Fruit fly (Drosophila melanogaster) whole organism, embryonic: ENCODE results near the gene CG13407.

Source experiments
- Ada2b ChIP-seq: fragments of 200-800 bp; sonication (Bioruptor generic); IDR thresholded peaks from 2 replicates; pipeline ENCODE4 v1.3.6; 2022; ENCODE audit warnings: missing biosample characterization, missing genetic modification characterization
- Blimp-1 ChIP-seq: fragments of 200-800 bp; sonication (Bioruptor generic); optimal IDR thresholded peaks from 3 replicates; lab custom pipeline; 2018; ENCODE audit warnings: missing biosample characterization, missing genetic modification characterization, mild to moderate bottlenecking, moderate library complexity, missing genetic modification reagents
- CG12299 ChIP-seq: fragments of 200-800 bp; sonication (Bioruptor generic); optimal IDR thresholded peaks from 2 replicates; lab custom pipeline; 2018; ENCODE audit warnings: missing biosample characterization, mild to moderate bottlenecking, missing genetic modification characterization
- CG12391 ChIP-seq: fragments of 200-800 bp; sonication (Bioruptor generic); optimal IDR thresholded peaks from 3 replicates; lab custom pipeline; 2018; ENCODE audit warnings: missing biosample characterization, mild to moderate bottlenecking, missing genetic modification characterization, moderate library complexity
- CG13296 ChIP-seq: fragments of 200-800 bp; sonication (Bioruptor generic); optimal IDR thresholded peaks from 3 replicates; lab custom pipeline; 2018; ENCODE audit warnings: missing biosample characterization, mild to moderate bottlenecking, missing genetic modification characterization
- CG13894 ChIP-seq: fragments of 200-800 bp; sonication (Bioruptor generic); optimal IDR thresholded peaks from 3 replicates; lab custom pipeline; 2018; ENCODE audit warnings: missing biosample characterization, mild to moderate bottlenecking, missing genetic modification characterization, moderate library complexity
- CG14441 ChIP-seq: fragments of 200-800 bp; sonication (Bioruptor generic); IDR thresholded peaks from 2 replicates; pipeline ENCODE4 v1.3.6; 2022; ENCODE audit warnings: missing biosample characterization, missing genetic modification characterization
- CG1603 ChIP-seq: fragments of 200-800 bp; sonication (Bioruptor generic); optimal IDR thresholded peaks from 2 replicates; lab custom pipeline; 2019; ENCODE audit warnings: missing biosample characterization, mild to moderate bottlenecking, missing genetic modification characterization, moderate library complexity
- CG17186 ChIP-seq: fragments of 200-800 bp; sonication (Bioruptor generic); optimal IDR thresholded peaks from 3 replicates; lab custom pipeline; 2017; ENCODE audit warnings: missing biosample characterization, missing genetic modification reagents, missing genetic modification characterization
- CG17359 ChIP-seq: fragments of 200-800 bp; sonication (Bioruptor generic); optimal IDR thresholded peaks from 3 replicates; lab custom pipeline; 2018; ENCODE audit warnings: missing biosample characterization, mild to moderate bottlenecking, missing genetic modification characterization, moderate library complexity
- CG17612 ChIP-seq: fragments of 200-800 bp; sonication (Bioruptor generic); IDR thresholded peaks from 2 replicates; pipeline ENCODE4 v1.3.6; 2022; ENCODE audit warnings: missing biosample characterization, missing genetic modification characterization
- CG17802 ChIP-seq: fragments of 200-800 bp; sonication (Bioruptor generic); optimal IDR thresholded peaks from 2 replicates; lab custom pipeline; 2018; ENCODE audit warnings: missing biosample characterization, mild to moderate bottlenecking, missing genetic modification characterization, moderate library complexity
- CG1792 ChIP-seq: fragments of 200-800 bp; sonication (Bioruptor generic); optimal IDR thresholded peaks from 2 replicates; lab custom pipeline; 2016; ENCODE audit warnings: missing biosample characterization, missing genetic modification characterization
- CG1832 ChIP-seq: fragments of 200-800 bp; sonication (Bioruptor generic); optimal IDR thresholded peaks from 2 replicates; lab custom pipeline; 2017; ENCODE audit warnings: missing biosample characterization, mild to moderate bottlenecking, missing genetic modification characterization, inconsistent platforms
- CG30431 ChIP-seq: fragments of 200-800 bp; sonication (Bioruptor generic); optimal IDR thresholded peaks from 2 replicates; lab custom pipeline; 2017; ENCODE audit warnings: missing biosample characterization, missing genetic modification characterization
- CG32767 ChIP-seq: fragments of 200-800 bp; sonication (Bioruptor generic); IDR thresholded peaks from 2 replicates; pipeline ENCODE4 v1.3.6; 2022; ENCODE audit warnings: missing biosample characterization, missing genetic modification characterization
- CG3407 ChIP-seq: fragments of 200-800 bp; sonication (Bioruptor generic); optimal IDR thresholded peaks from 2 replicates; lab custom pipeline; 2018; ENCODE audit warnings: missing biosample characterization, mild to moderate bottlenecking, missing genetic modification characterization
- CG4404 ChIP-seq: fragments of 200-800 bp; sonication (Bioruptor generic); IDR thresholded peaks from 2 replicates; pipeline ENCODE4 v1.3.6; 2022; ENCODE audit warnings: missing biosample characterization, missing genetic modification characterization
- CG4424 ChIP-seq: fragments of 200-800 bp; sonication (Bioruptor generic); optimal IDR thresholded peaks from 3 replicates; lab custom pipeline; 2016; ENCODE audit warnings: missing biosample characterization, missing genetic modification characterization
- CG6791 ChIP-seq: fragments of 200-800 bp; sonication (Bioruptor generic); IDR thresholded peaks from 3 replicates; pipeline ENCODE4 v1.3.6; 2022; ENCODE audit warnings: missing biosample characterization, missing genetic modification characterization; ENCODE audit not compliant: partially characterized antibody
- CG6854 ChIP-seq: fragments of 200-800 bp; sonication (Bioruptor generic); optimal IDR thresholded peaks from 3 replicates; lab custom pipeline; 2017; ENCODE audit warnings: missing biosample characterization, mild to moderate bottlenecking, missing genetic modification characterization
- CG8388 ChIP-seq: fragments of 200-800 bp; sonication (Bioruptor generic); optimal IDR thresholded peaks from 2 replicates; lab custom pipeline; 2019; ENCODE audit warnings: missing biosample characterization, mild to moderate bottlenecking, missing genetic modification characterization, moderate library complexity
- GATAe ChIP-seq: fragments of 200-800 bp; sonication (Bioruptor generic); conservative IDR thresholded peaks from 2 replicates; pipeline ENCODE4 v1.3.6; 2022; ENCODE audit warnings: missing biosample characterization, missing genetic modification characterization
- Gsc ChIP-seq: fragments of 200-800 bp; sonication (Bioruptor generic); IDR thresholded peaks from 2 replicates; pipeline ENCODE4 v1.3.6; 2022; ENCODE audit warnings: missing biosample characterization, missing genetic modification characterization
- HLH3B ChIP-seq: fragments of 200-800 bp; sonication (Bioruptor generic); IDR thresholded peaks from 2 replicates; pipeline ENCODE4 v1.3.6; 2022; ENCODE audit warnings: missing biosample characterization, missing genetic modification characterization
- HLH54F ChIP-seq: fragments of 200-800 bp; sonication (Bioruptor generic); optimal IDR thresholded peaks from 3 replicates; lab custom pipeline; 2016; ENCODE audit warnings: missing biosample characterization, missing genetic modification characterization
- Nf-YC ChIP-seq: fragments of 200-800 bp; optimal IDR thresholded peaks from 3 replicates; lab custom pipeline; 2019; ENCODE audit warnings: missing biosample characterization, mild to moderate bottlenecking, missing genetic modification characterization, moderate library complexity
- Sox100B ChIP-seq: fragments of 200-800 bp; sonication (Bioruptor generic); optimal IDR thresholded peaks from 3 replicates; lab custom pipeline; 2018; ENCODE audit warnings: missing biosample characterization, mild to moderate bottlenecking, missing genetic modification characterization
- TFAM ChIP-seq: fragments of 200-800 bp; sonication (Bioruptor generic); optimal IDR thresholded peaks from 2 replicates; lab custom pipeline; 2017; ENCODE audit warnings: missing biosample characterization, missing genetic modification characterization, inconsistent platforms
- aop ChIP-seq: fragments of 200-800 bp; sonication (Bioruptor generic); IDR thresholded peaks from 2 replicates; pipeline ENCODE4 v1.3.6; 2022; ENCODE audit warnings: missing biosample characterization, missing genetic modification characterization
- cas ChIP-seq: fragments of 200-800 bp; sonication (Bioruptor generic); IDR thresholded peaks from 2 replicates; pipeline ENCODE4 v1.3.6; 2022; ENCODE audit warnings: missing biosample characterization, missing genetic modification characterization
- chm ChIP-seq: fragments of 200-800 bp; sonication (Bioruptor generic); IDR thresholded peaks from 2 replicates; pipeline ENCODE4 v1.3.6; 2022; ENCODE audit warnings: missing biosample characterization, missing genetic modification characterization
- croc ChIP-seq: fragments of 200-800 bp; sonication (Bioruptor generic); conservative IDR thresholded peaks from 3 replicates; pipeline ENCODE4 v1.3.6; 2022; ENCODE audit warnings: missing biosample characterization, missing genetic modification characterization
- eyg ChIP-seq: fragments of 200-800 bp; sonication (Bioruptor generic); optimal IDR thresholded peaks from 3 replicates; lab custom pipeline; 2016; ENCODE audit warnings: missing biosample characterization, missing genetic modification characterization
- grau ChIP-seq: fragments of 200-800 bp; optimal IDR thresholded peaks from 3 replicates; lab custom pipeline; 2019; ENCODE audit warnings: missing biosample characterization, mild to moderate bottlenecking, missing genetic modification characterization, moderate library complexity
- hkb ChIP-seq, 2 experiments: fragments of 200-800 bp in 1 of 2; fragments of >200 bp in 1 of 2; sonication (Bioruptor generic) in 1 of 2; IDR thresholded peaks in 1 of 2; optimal IDR thresholded peaks in 1 of 2; 2 replicates each; pipeline versions ENCODE4 v1.3.6 to Lab custom; 2017 to 2022; ENCODE audit warnings: missing biosample characterization in 1 of 2, missing genetic modification characterization in 1 of 2
- ind ChIP-seq: fragments of 200-800 bp; sonication (Bioruptor generic); optimal IDR thresholded peaks from 3 replicates; lab custom pipeline; 2016; ENCODE audit warnings: missing biosample characterization, missing genetic modification characterization
- ken ChIP-seq: fragments of 200-800 bp; sonication (Bioruptor generic); IDR thresholded peaks from 3 replicates; pipeline ENCODE4 v1.3.6; 2022; ENCODE audit warnings: missing biosample characterization, missing genetic modification characterization
- klu ChIP-seq: fragments of 200-800 bp; sonication (Bioruptor generic); IDR thresholded peaks from 2 replicates; pipeline ENCODE4 v1.3.6; 2022; ENCODE audit warnings: missing biosample characterization, missing genetic modification characterization
- luna ChIP-seq: fragments of 200-800 bp; sonication (Bioruptor generic); optimal IDR thresholded peaks from 2 replicates; lab custom pipeline; 2016; ENCODE audit warnings: missing biosample characterization, missing genetic modification characterization
- mam ChIP-seq: fragments of 200-800 bp; sonication (Bioruptor generic); optimal IDR thresholded peaks from 3 replicates; lab custom pipeline; 2016; ENCODE audit warnings: missing biosample characterization, missing genetic modification characterization
- p53 ChIP-seq: fragments of 200-800 bp; sonication (Bioruptor generic); optimal IDR thresholded peaks from 2 replicates; lab custom pipeline; 2016; ENCODE audit warnings: missing biosample characterization, missing genetic modification characterization
- pita ChIP-seq: fragments of 200-800 bp; sonication (Bioruptor generic); optimal IDR thresholded peaks from 2 replicates; lab custom pipeline; 2017; ENCODE audit warnings: missing biosample characterization, mild to moderate bottlenecking, missing genetic modification characterization
- ro ChIP-seq: fragments of 200-800 bp; sonication (Bioruptor generic); IDR thresholded peaks from 2 replicates; pipeline ENCODE4 v1.3.6; 2022; ENCODE audit warnings: missing biosample characterization, missing genetic modification characterization
- sc ChIP-seq, 3 experiments: fragments of >200 bp in 2 of 3; fragments of 200-800 bp in 1 of 3; sonication (Bioruptor generic) in 1 of 3; optimal IDR thresholded peaks; 2 replicates in 2 of 3; 3 replicates in 1 of 3; lab custom pipeline; 2017; ENCODE audit warnings: mild to moderate bottlenecking in 1 of 3, missing biosample characterization in 1 of 3, missing genetic modification characterization in 1 of 3, missing genetic modification reagents in 1 of 3
- sim ChIP-seq: fragments of 200-800 bp; sonication (Bioruptor generic); IDR thresholded peaks from 2 replicates; pipeline ENCODE4 v1.3.6; 2022; ENCODE audit warnings: missing biosample characterization, missing genetic modification characterization
- stwl ChIP-seq: fragments of 200-800 bp; sonication (Bioruptor generic); optimal IDR thresholded peaks from 3 replicates; lab custom pipeline; 2018; ENCODE audit warnings: missing biosample characterization, mild to moderate bottlenecking, missing genetic modification characterization, moderate library complexity
- tin ChIP-seq: fragments of 200-800 bp; sonication (Bioruptor generic); optimal IDR thresholded peaks from 3 replicates; lab custom pipeline; 2016; ENCODE audit warnings: missing biosample characterization, missing genetic modification characterization
- tup ChIP-seq: fragments of 200-800 bp; sonication (Bioruptor generic); optimal IDR thresholded peaks from 2 replicates; lab custom pipeline; 2016; ENCODE audit warnings: missing biosample characterization, mild to moderate bottlenecking, missing genetic modification characterization, moderate library complexity
- wek ChIP-seq: fragments of 200-800 bp; sonication (Bioruptor generic); optimal IDR thresholded peaks from 3 replicates; lab custom pipeline; 2018; ENCODE audit warnings: missing biosample characterization, mild to moderate bottlenecking, missing genetic modification characterization, moderate library complexity
- yki ChIP-seq: fragments of >200 bp; optimal IDR thresholded peaks from 3 replicates; lab custom pipeline; 2018

The CG13407 gene

DNA sequence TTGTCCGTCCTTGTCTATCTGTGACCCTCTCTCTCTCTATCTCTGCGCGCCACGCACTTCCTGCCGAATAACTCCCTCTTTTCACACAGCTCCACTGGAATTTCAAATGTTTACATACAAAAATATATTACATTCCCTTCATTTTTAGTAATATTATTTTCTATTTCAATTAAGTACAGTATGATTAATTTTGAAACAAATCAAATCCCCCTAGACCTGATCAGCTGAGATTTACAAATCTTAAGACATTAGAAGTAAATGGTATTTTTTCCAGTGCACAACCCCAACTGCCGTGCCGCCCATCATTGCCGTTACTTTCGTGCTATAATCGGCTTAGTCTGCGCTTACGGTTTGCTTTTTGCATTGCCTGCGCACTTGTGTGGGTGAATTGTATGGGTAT is 5.1 kb downstream of the CG13407 start (continued):
- TF ChIP-seq CG12299 (tag; lab: Kevin White, UChicago) (no peak), CG1792 (GFP tag; lab: Kevin White, UChicago) (no peak), CG3407 (GFP tag; lab: Kevin White, UChicago) (no peak), CG17802 (tag; lab: Kevin White, UChicago) (no peak), yki (lab: Kevin White, UChicago) (no peak), CG4404 (no peak), CG6854 (GFP tag; lab: Kevin White, UChicago) (peak; percentile 55), GATAe (GFP tag; lab: Robert Waterston, UW) (no peak), Ada2b (GFP tag; lab: Robert Waterston, UW) (peak; percentile 50; the same call in 1 of the 2 replicates), CG17186 (GFP tag; lab: Kevin White, UChicago) (no peak), Sox100B (GFP tag; lab: Kevin White, UChicago) (peak; percentile 38), croc (GFP tag; lab: Robert Waterston, UW) (no peak), CG6791 (GFP tag; lab: Robert Waterston, UW) (no peak), CG13894 (tag; lab: Kevin White, UChicago) (no peak), aop (GFP tag; lab: Robert Waterston, UW) (no peak), pita (GFP tag; lab: Kevin White, UChicago) (no peak), Blimp-1 (GFP tag; lab: Kevin White, UChicago) (no peak), CG17359 (tag; lab: Kevin White, UChicago) (no peak), HLH3B (peak; percentile 55; the same call in 1 of the 2 replicates), cas (GFP tag; lab: Robert Waterston, UW) (no peak), ken (GFP tag; lab: Robert Waterston, UW) (no peak), CG8388 (GFP tag; lab: Kevin White, UChicago) (peak; percentile 30), wek (GFP tag; lab: Kevin White, UChicago) (no peak), sc (optimal IDR thresholded peaks at IDR 0.05; lab: Kevin White, UChicago) (no peak), sc (GFP tag; optimal IDR thresholded peaks at IDR 0.05; lab: Kevin White, UChicago) (no peak), HLH54F (GFP tag; lab: Kevin White, UChicago) (peak; percentile 2), CG30431 (GFP tag; lab: Kevin White, UChicago) (no peak), eyg (GFP tag; lab: Kevin White, UChicago) (no peak), chm (GFP tag; lab: Robert Waterston, UW) (peak; percentile 40; the same call in 1 of the 2 replicates), mam (no peak), CG14441 (peak; percentile 11; the same call in 1 of the 2 replicates), CG1603 (tag; lab: Kevin White, UChicago) (peak; percentile 59), tin (GFP tag; lab: Kevin White, UChicago) (peak; percentile 36), CG13296 (GFP tag; lab: Kevin White, UChicago) (peak; percentile 71), stwl (tag; lab: Kevin White, UChicago) (no peak), sim (GFP tag; lab: Robert Waterston, UW) (no peak), CG1832 (GFP tag; lab: Kevin White, UChicago) (no peak), grau (tag; lab: Kevin White, UChicago) (no peak), TFAM (no peak), ind (GFP tag; lab: Kevin White, UChicago) (peak; percentile 78), ro (GFP tag; lab: Robert Waterston, UW) (no peak), hkb (optimal IDR thresholded peaks at IDR 0.05; lab: Kevin White, UChicago) (no peak), hkb (GFP tag; IDR thresholded peaks at IDR 0.05; lab: Robert Waterston, UW) (no peak), CG12391 (tag; lab: Kevin White, UChicago) (no peak), CG17612 (GFP tag; lab: Robert Waterston, UW) (no peak), Gsc (GFP tag; lab: Robert Waterston, UW) (no peak), luna (GFP tag; lab: Kevin White, UChicago) (no peak), CG32767 (GFP tag; lab: Robert Waterston, UW) (no peak), CG4424 (peak; percentile 58), tup (GFP tag; lab: Kevin White, UChicago) (no peak), klu (GFP tag; lab: Robert Waterston, UW) (no peak), p53 (GFP tag; lab: Kevin White, UChicago) (no peak), Nf-YC (tag; lab: Kevin White, UChicago) (no peak)
